Fruit fly (Drosophila melanogaster) whole organism, embryonic: ENCODE measurements around the gene Dhod.

Source experiments
- ATbp ChIP-seq: fragments of 200-800 bp; sonication (Bioruptor generic); optimal IDR thresholded peaks from 2 replicates; lab custom pipeline; 2017; ENCODE audit warnings: missing biosample characterization, mild to moderate bottlenecking, missing genetic modification characterization, missing genetic modification reagents
- Adf1 ChIP-seq: fragments of 200-800 bp; sonication (Bioruptor generic); IDR thresholded peaks from 2 replicates; pipeline ENCODE4 v1.3.6; 2022; ENCODE audit warnings: missing biosample characterization, missing genetic modification characterization
- CG11247 ChIP-seq: fragments of 200-800 bp; sonication (Bioruptor generic); IDR thresholded peaks from 2 replicates; pipeline ENCODE4 v1.3.6; 2022; ENCODE audit warnings: missing biosample characterization, missing genetic modification characterization
- CG11696 ChIP-seq: fragments of 200-800 bp; sonication (Bioruptor generic); IDR thresholded peaks from 2 replicates; pipeline ENCODE4 v1.3.6; 2022; ENCODE audit warnings: missing biosample characterization, missing genetic modification characterization
- CG12744 ChIP-seq: fragments of 200-800 bp; sonication (Bioruptor generic); optimal IDR thresholded peaks from 2 replicates; lab custom pipeline; 2016; ENCODE audit warnings: missing biosample characterization, missing genetic modification characterization
- CG14710 ChIP-seq: fragments of 200-800 bp; sonication (Bioruptor generic); optimal IDR thresholded peaks from 3 replicates; lab custom pipeline; 2019; ENCODE audit warnings: missing biosample characterization, mild to moderate bottlenecking, missing genetic modification characterization, moderate library complexity
- CG17359 ChIP-seq: fragments of 200-800 bp; sonication (Bioruptor generic); optimal IDR thresholded peaks from 3 replicates; lab custom pipeline; 2018; ENCODE audit warnings: missing biosample characterization, mild to moderate bottlenecking, missing genetic modification characterization, moderate library complexity
- CG17361 ChIP-seq: fragments of 200-800 bp; sonication (Bioruptor generic); IDR thresholded peaks from 3 replicates; pipeline ENCODE4 v1.3.6; 2022; ENCODE audit warnings: missing biosample characterization, missing genetic modification characterization
- CG17802 ChIP-seq: fragments of 200-800 bp; sonication (Bioruptor generic); optimal IDR thresholded peaks from 2 replicates; lab custom pipeline; 2018; ENCODE audit warnings: missing biosample characterization, mild to moderate bottlenecking, missing genetic modification characterization, moderate library complexity
- CG18476 ChIP-seq: fragments of 200-800 bp; sonication (Bioruptor generic); optimal IDR thresholded peaks from 2 replicates; lab custom pipeline; 2016; ENCODE audit warnings: missing biosample characterization, mild to moderate bottlenecking, missing genetic modification characterization
- CG2120 ChIP-seq: fragments of 200-800 bp; sonication (Bioruptor generic); optimal IDR thresholded peaks from 3 replicates; lab custom pipeline; 2016; ENCODE audit warnings: missing biosample characterization, missing genetic modification characterization
- CG2678 ChIP-seq: fragments of 200-800 bp; sonication (Bioruptor generic); optimal IDR thresholded peaks from 3 replicates; lab custom pipeline; 2019; ENCODE audit warnings: missing biosample characterization, mild to moderate bottlenecking, missing genetic modification characterization, moderate library complexity
- CG2712 ChIP-seq: fragments of 200-800 bp; optimal IDR thresholded peaks from 3 replicates; lab custom pipeline; 2019; ENCODE audit warnings: missing biosample characterization, mild to moderate bottlenecking, missing genetic modification characterization, moderate library complexity
- CG2889 ChIP-seq: fragments of 200-800 bp; sonication (Bioruptor generic); IDR thresholded peaks from 3 replicates; pipeline ENCODE4 v1.3.6; 2022; ENCODE audit warnings: missing biosample characterization, missing genetic modification characterization
- CG30403 ChIP-seq: fragments of 200-800 bp; sonication (Bioruptor generic); optimal IDR thresholded peaks from 3 replicates; lab custom pipeline; 2016; ENCODE audit warnings: missing biosample characterization, missing genetic modification characterization
- CG31224 ChIP-seq: fragments of 200-800 bp; sonication (Bioruptor generic); IDR thresholded peaks from 2 replicates; pipeline ENCODE4 v1.3.6; 2022; ENCODE audit warnings: missing biosample characterization, missing genetic modification characterization
- CG34376 ChIP-seq: fragments of 200-800 bp; sonication (Bioruptor generic); optimal IDR thresholded peaks from 2 replicates; lab custom pipeline; 2018; ENCODE audit warnings: missing biosample characterization, mild to moderate bottlenecking, missing genetic modification characterization
- CG4617 ChIP-seq: fragments of 200-800 bp; sonication (Bioruptor generic); optimal IDR thresholded peaks from 3 replicates; lab custom pipeline; 2016; ENCODE audit warnings: missing biosample characterization, missing genetic modification characterization, borderline replicate concordance
- CG4707 ChIP-seq: fragments of 200-800 bp; sonication (Bioruptor generic); optimal IDR thresholded peaks from 2 replicates; lab custom pipeline; 2018; ENCODE audit warnings: missing biosample characterization, mild to moderate bottlenecking, missing genetic modification characterization, moderate library complexity
- CG8281 ChIP-seq: fragments of 200-800 bp; sonication (Bioruptor generic); optimal IDR thresholded peaks from 2 replicates; lab custom pipeline; 2018; ENCODE audit warnings: missing biosample characterization, mild to moderate bottlenecking, missing genetic modification characterization, moderate library complexity
- CG9932 ChIP-seq: fragments of 200-800 bp; sonication (Bioruptor generic); IDR thresholded peaks from 2 replicates; pipeline ENCODE4 v1.3.6; 2022; ENCODE audit warnings: missing biosample characterization, missing genetic modification characterization
- Doc2 ChIP-seq: fragments of 200-800 bp; sonication (Bioruptor generic); IDR thresholded peaks from 2 replicates; pipeline ENCODE4 v1.3.6; 2022; ENCODE audit warnings: missing biosample characterization, missing genetic modification characterization
- E2f2 ChIP-seq: fragments of 200-800 bp; sonication (Bioruptor generic); IDR thresholded peaks from 2 replicates; pipeline ENCODE4 v1.3.6; 2022; ENCODE audit warnings: missing biosample characterization, missing genetic modification characterization
- Fer2 ChIP-seq: fragments of 200-800 bp; sonication (Bioruptor generic); optimal IDR thresholded peaks from 2 replicates; lab custom pipeline; 2018; ENCODE audit warnings: missing biosample characterization, mild to moderate bottlenecking, missing genetic modification characterization, moderate library complexity
- Fer3 ChIP-seq: fragments of 200-800 bp; sonication (Bioruptor generic); optimal IDR thresholded peaks from 2 replicates; lab custom pipeline; 2018; ENCODE audit warnings: missing biosample characterization, mild to moderate bottlenecking, missing genetic modification characterization, moderate library complexity
- Hey ChIP-seq: fragments of 200-800 bp; sonication (Bioruptor generic); optimal IDR thresholded peaks from 3 replicates; lab custom pipeline; 2018; ENCODE audit warnings: missing biosample characterization, mild to moderate bottlenecking, missing genetic modification characterization
- HmgZ ChIP-seq: fragments of 200-800 bp; sonication (Bioruptor generic); optimal IDR thresholded peaks from 2 replicates; lab custom pipeline; 2018; ENCODE audit warnings: missing biosample characterization, mild to moderate bottlenecking, missing genetic modification characterization
- Hr51 ChIP-seq, 2 experiments: fragments of 200-800 bp; sonication (Bioruptor generic); optimal IDR thresholded peaks; 2 replicates in 1 of 2; 3 replicates in 1 of 2; lab custom pipeline; 2016 to 2018; ENCODE audit warnings: missing biosample characterization in 2 of 2, missing genetic modification characterization in 2 of 2, mild to moderate bottlenecking in 1 of 2, moderate library complexity in 1 of 2
- Jarid2 ChIP-seq: fragments of 200-800 bp; sonication (Bioruptor generic); optimal IDR thresholded peaks from 3 replicates; lab custom pipeline; 2017; ENCODE audit warnings: mild to moderate bottlenecking, missing biosample characterization, missing genetic modification reagents, missing genetic modification characterization
- MESR4 ChIP-seq: fragments of 200-800 bp; sonication (Bioruptor generic); optimal IDR thresholded peaks from 2 replicates; lab custom pipeline; 2018; ENCODE audit warnings: missing biosample characterization, mild to moderate bottlenecking, missing genetic modification characterization, moderate library complexity
- Mad ChIP-seq: fragments of 200-800 bp; sonication (Bioruptor generic); optimal IDR thresholded peaks from 2 replicates; lab custom pipeline; 2016; ENCODE audit warnings: missing biosample characterization, missing genetic modification characterization
- PHDP ChIP-seq: fragments of 200-800 bp; sonication (Bioruptor generic); optimal IDR thresholded peaks from 3 replicates; lab custom pipeline; 2018; ENCODE audit warnings: missing biosample characterization, mild to moderate bottlenecking, missing genetic modification characterization, moderate library complexity
- btn ChIP-seq: fragments of 200-800 bp; sonication (Bioruptor generic); optimal IDR thresholded peaks from 2 replicates; lab custom pipeline; 2016; ENCODE audit warnings: missing biosample characterization, missing genetic modification characterization
- chinmo ChIP-seq: fragments of 200-800 bp; sonication (Bioruptor generic); IDR thresholded peaks from 4 replicates; pipeline ENCODE4 v1.3.6; 2022; ENCODE audit warnings: missing biosample characterization, missing genetic modification characterization; ENCODE audit not compliant: partially characterized antibody
- disco-r ChIP-seq: fragments of 200-800 bp; sonication (Bioruptor generic); optimal IDR thresholded peaks from 2 replicates; lab custom pipeline; 2016; ENCODE audit warnings: missing biosample characterization, missing genetic modification characterization
- dpn ChIP-seq, 2 experiments: fragments of 200-800 bp; sonication (Bioruptor generic); optimal IDR thresholded peaks; 3 replicates each; lab custom pipeline; 2016; ENCODE audit warnings: missing biosample characterization in 2 of 2, missing genetic modification characterization in 2 of 2
- ewg ChIP-seq: fragments of 200-800 bp; sonication (Bioruptor generic); optimal IDR thresholded peaks from 3 replicates; lab custom pipeline; 2017; ENCODE audit warnings: mild to moderate bottlenecking, missing biosample characterization, missing genetic modification reagents, missing genetic modification characterization
- grn ChIP-seq: fragments of 200-800 bp; sonication (Bioruptor generic); optimal IDR thresholded peaks from 3 replicates; lab custom pipeline; 2017; ENCODE audit warnings: missing biosample characterization, missing genetic modification characterization
- her ChIP-seq: fragments of 200-800 bp; sonication (Bioruptor generic); optimal IDR thresholded peaks from 2 replicates; lab custom pipeline; 2016; ENCODE audit warnings: missing biosample characterization, missing genetic modification characterization
- hth ChIP-seq: fragments of >200 bp; optimal IDR thresholded peaks from 2 replicates; lab custom pipeline; 2017; ENCODE audit warnings: inconsistent platforms
- lola ChIP-seq, 3 experiments: fragments of >200 bp in 2 of 3; fragments of 200-800 bp in 1 of 3; sonication (Bioruptor generic) in 1 of 3; optimal IDR thresholded peaks; 2 replicates each; lab custom pipeline; 2017 to 2019; ENCODE audit warnings: missing biosample characterization in 3 of 3, missing genetic modification characterization in 3 of 3, mild to moderate bottlenecking in 1 of 3, moderate library complexity in 1 of 3
- luna ChIP-seq: fragments of 200-800 bp; sonication (Bioruptor generic); optimal IDR thresholded peaks from 2 replicates; lab custom pipeline; 2016; ENCODE audit warnings: missing biosample characterization, missing genetic modification characterization
- mld ChIP-seq: fragments of 200-800 bp; sonication (Bioruptor generic); IDR thresholded peaks from 3 replicates; pipeline ENCODE4 v1.3.6; 2022; ENCODE audit warnings: missing biosample characterization, missing genetic modification characterization; ENCODE audit not compliant: partially characterized antibody
- nom ChIP-seq: fragments of 200-800 bp; sonication (Bioruptor generic); optimal IDR thresholded peaks from 2 replicates; lab custom pipeline; 2017; ENCODE audit warnings: missing biosample characterization, missing genetic modification characterization, mild to moderate bottlenecking, moderate library complexity, missing genetic modification reagents
- pb ChIP-seq: fragments of 200-800 bp; sonication (Bioruptor generic); optimal IDR thresholded peaks from 3 replicates; lab custom pipeline; 2016; ENCODE audit warnings: missing biosample characterization, missing genetic modification characterization
- peb ChIP-seq: fragments of 200-800 bp; sonication (Bioruptor generic); IDR thresholded peaks from 2 replicates; pipeline ENCODE4 v1.3.6; 2022; ENCODE audit warnings: missing biosample characterization, missing genetic modification characterization
- ro ChIP-seq: fragments of 200-800 bp; sonication (Bioruptor generic); IDR thresholded peaks from 2 replicates; pipeline ENCODE4 v1.3.6; 2022; ENCODE audit warnings: missing biosample characterization, missing genetic modification characterization
- unc-4 ChIP-seq: fragments of 200-800 bp; sonication (Bioruptor generic); IDR thresholded peaks from 2 replicates; pipeline ENCODE4 v1.3.6; 2022; ENCODE audit warnings: missing biosample characterization, missing genetic modification characterization; ENCODE audit not compliant: partially characterized antibody
- vnd ChIP-seq: fragments of 200-800 bp; sonication (Bioruptor generic); IDR thresholded peaks from 3 replicates; pipeline ENCODE4 v1.3.6; 2022; ENCODE audit warnings: missing biosample characterization, missing genetic modification characterization; ENCODE audit not compliant: partially characterized antibody
- vvl ChIP-seq: fragments of 200-800 bp; sonication (Bioruptor generic); IDR thresholded peaks from 2 replicates; pipeline ENCODE4 v1.3.6; 2022; ENCODE audit warnings: missing biosample characterization, missing genetic modification characterization

Gene Dhod

DNA sequence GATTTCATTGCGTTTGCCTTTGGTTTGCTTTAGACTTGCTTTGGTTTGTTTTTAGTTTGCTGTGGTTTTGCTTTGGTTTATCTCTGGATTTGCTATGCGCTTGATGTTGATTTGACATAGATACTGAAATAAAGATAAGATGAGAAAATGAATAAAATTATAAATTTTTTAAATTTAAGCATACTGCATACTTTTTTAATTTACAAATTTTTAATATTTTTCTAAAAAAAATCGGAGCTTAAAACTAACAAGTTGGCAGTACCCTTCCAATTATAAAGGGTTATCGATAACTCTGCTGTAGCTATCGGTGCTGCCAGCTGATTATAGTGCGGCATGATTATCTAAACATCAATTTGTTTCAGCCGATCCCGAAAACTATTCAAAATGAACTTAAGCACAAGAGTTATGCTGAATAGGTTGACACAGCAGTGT lies 21.1 kb upstream of the Dhod start, which contains the start of gene mRpL19 (continued):
- TF ChIP-seq ro (GFP tag; lab: Robert Waterston, UW): no peak
- TF ChIP-seq ewg (GFP tag; lab: Kevin White, UChicago): no peak
- TF ChIP-seq CG2889: no peak
- TF ChIP-seq ATbp (GFP tag; lab: Kevin White, UChicago): no peak
- no peak for TF ChIP-seq vvl
- TF ChIP-seq Hey (tag; lab: Kevin White, UChicago): no peak
- peak; percentile 70 for TF ChIP-seq unc-4 (GFP tag; lab: Robert Waterston, UW)
- TF ChIP-seq Hr51 (GFP tag; optimal IDR thresholded peaks at IDR 0.05; lab: Kevin White, UChicago): peak in 1 of 2 experiments; percentile 48
- peak; percentile 73 for TF ChIP-seq CG2712
- TF ChIP-seq CG2120 (GFP tag; lab: Kevin White, UChicago): peak; percentile 45
- no peak for TF ChIP-seq CG17802
- no peak for TF ChIP-seq Jarid2 (GFP tag; lab: Kevin White, UChicago)
- 0 out of 4 replicates have a peak, but pooled peaks have one; percentile 40 for TF ChIP-seq chinmo (GFP tag; lab: Robert Waterston, UW)
- TF ChIP-seq Mad (GFP tag; lab: Kevin White, UChicago): no peak
- no peak for TF ChIP-seq CG12744 (GFP tag; lab: Kevin White, UChicago)
- no peak for TF ChIP-seq pb (GFP tag; lab: Kevin White, UChicago)
- no peak for TF ChIP-seq her (GFP tag; lab: Kevin White, UChicago)
- peak; percentile 68 for TF ChIP-seq PHDP (tag; lab: Kevin White, UChicago)
- no peak for TF ChIP-seq CG11696 (GFP tag; lab: Robert Waterston, UW)
- TF ChIP-seq CG17359 (tag; lab: Kevin White, UChicago): peak; percentile 40
- TF ChIP-seq CG17361 (GFP tag; lab: Robert Waterston, UW): peak; percentile 61; the same call in 1 of the 3 replicates
- TF ChIP-seq CG9932 (GFP tag; lab: Robert Waterston, UW): no peak
- TF ChIP-seq Fer2 (tag; lab: Kevin White, UChicago): peak; percentile 22
- no peak for TF ChIP-seq Doc2 (GFP tag; lab: Robert Waterston, UW)
- TF ChIP-seq CG4707 (GFP tag; lab: Kevin White, UChicago): no peak
- TF ChIP-seq vnd (GFP tag; lab: Robert Waterston, UW): peak; percentile 52; the same call in 2 of the 3 replicates
- TF ChIP-seq peb: no peak
- TF ChIP-seq btn (GFP tag; lab: Kevin White, UChicago): no peak
- TF ChIP-seq E2f2 (GFP tag; lab: Robert Waterston, UW): peak; percentile 50
- peak; percentile 69 for TF ChIP-seq CG14710 (tag; lab: Kevin White, UChicago)
- no peak for TF ChIP-seq luna (GFP tag; lab: Kevin White, UChicago)
- no peak for TF ChIP-seq CG31224 (GFP tag; lab: Robert Waterston, UW)
- TF ChIP-seq lola (GFP tag; optimal IDR thresholded peaks at IDR 0.05; lab: Kevin White, UChicago): peak in 1 of 3 experiments; percentile 51
- peak; percentile 37; the same call in 1 of the 2 replicates for TF ChIP-seq Adf1 (GFP tag; lab: Robert Waterston, UW)
- TF ChIP-seq hth (lab: Kevin White, UChicago): no peak
- peak; percentile 17 for TF ChIP-seq CG18476 (GFP tag; lab: Kevin White, UChicago)
- TF ChIP-seq CG34376: peak; percentile 21
- no peak for TF ChIP-seq CG8281 (tag; lab: Kevin White, UChicago)
- TF ChIP-seq Fer3 (tag; lab: Kevin White, UChicago): peak; percentile 52
- TF ChIP-seq HmgZ: peak; percentile 17
- no peak for TF ChIP-seq CG11247
- TF ChIP-seq dpn (GFP tag; optimal IDR thresholded peaks at IDR 0.05; lab: Kevin White, UChicago): peak in 1 of 2 experiments; percentile 3
- peak; percentile 23 for TF ChIP-seq nom (GFP tag; lab: Kevin White, UChicago)
- TF ChIP-seq CG4617 (GFP tag; lab: Kevin White, UChicago): peak; percentile 22
- TF ChIP-seq mld: 0 out of 3 replicates have a peak, but pooled peaks have one; percentile 30
- peak; percentile 91 for TF ChIP-seq grn (GFP tag; lab: Kevin White, UChicago)
- TF ChIP-seq disco-r: no peak
- TF ChIP-seq CG30403: peak; percentile 46
- peak; percentile 73 for TF ChIP-seq MESR4
- TF ChIP-seq CG2678 (tag; lab: Kevin White, UChicago): peak; percentile 63
